Worm (Caenorhabditis elegans): ENCODE measurements around the gene atg-4.2.

DNA sequence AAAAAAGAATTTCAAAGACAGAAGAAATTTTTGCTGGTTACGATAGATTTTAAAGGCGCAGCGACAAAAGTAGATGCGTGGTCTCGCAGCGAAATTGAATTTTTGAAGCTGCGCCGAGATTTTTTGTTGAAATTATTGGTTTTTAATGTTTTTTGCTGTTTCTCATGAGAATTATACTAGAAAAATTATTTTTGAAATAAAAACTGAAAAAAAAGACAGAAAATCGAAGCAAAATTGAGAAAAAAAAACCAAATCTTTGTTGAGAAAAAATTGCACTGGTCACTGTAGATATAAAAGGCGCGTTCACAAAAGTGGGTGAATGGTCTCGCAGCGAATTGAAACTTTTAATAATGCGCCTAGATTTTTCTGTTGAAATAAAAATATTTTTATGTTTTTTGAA lies 27.8 kb downstream of the atg-4.2 start:
- TF ChIP-seq unc-62 (GFP tag; optimal IDR thresholded peaks at IDR 0.05) (no peak), ztf-11 (tag; optimal IDR thresholded peaks at IDR 0.05) (no peak), unc-39 (tag; optimal IDR thresholded peaks at IDR 0.05) (no peak), elt-1 (tag; optimal IDR thresholded peaks at IDR 0.05; ENCODE audit: borderline replicate concordance, insufficient read depth) (no peak), pha-4 (tag; optimal IDR thresholded peaks at IDR 0.05) (no peak), snpc-4 (tag; optimal IDR thresholded peaks at IDR 0.05) (no peak)

All from whole organism, mixed stage, embryonic.